Fruit fly (Drosophila melanogaster) whole organism: ENCODE results near the gene CG43245.

Experiments used
- CG8478 ChIP-seq: fragments of >200 bp; optimal IDR thresholded peaks from 2 replicates; lab custom pipeline; 2018; ENCODE audit warnings: inconsistent platforms
- EcR ChIP-seq, 2 experiments: fragments of >200 bp; optimal IDR thresholded peaks; 2 replicates each; lab custom pipeline; 2017; ENCODE audit warnings: missing biosample characterization in 2 of 2, missing genetic modification characterization in 2 of 2, missing genetic modification reagents in 2 of 2

dm6 chr3L:10738347-10739108 is 33.2 kb upstream of the CG43245 start:
- no peak for TF ChIP-seq CG8478 (lab: Kevin White, UChicago)
- TF ChIP-seq EcR (GFP tag; optimal IDR thresholded peaks at IDR 0.05; lab: Kevin White, UChicago), result no peak
